Fruit fly (Drosophila melanogaster) whole organism, pupa: Measurements from ENCODE around the gene CG14352.
A peak's percentile ranks its signal among the peaks of the same experiment; 100 is the strongest.

Experiments used
- CG12605 ChIP-seq: fragments of 200-800 bp; sonication (Bioruptor generic); IDR thresholded peaks from 2 replicates; pipeline ENCODE4 v1.3.6; 2022; ENCODE audit warnings: missing biosample characterization, missing genetic modification characterization
- CG13204 ChIP-seq: fragments of 200-800 bp; sonication (Bioruptor generic); optimal IDR thresholded peaks from 2 replicates; lab custom pipeline; 2018; ENCODE audit warnings: missing biosample characterization, mild to moderate bottlenecking, missing genetic modification characterization, moderate library complexity
- CG14655 ChIP-seq: fragments of 200-800 bp; sonication (Bioruptor generic); optimal IDR thresholded peaks from 3 replicates; lab custom pipeline; 2017; ENCODE audit warnings: mild to moderate bottlenecking, missing biosample characterization, missing genetic modification reagents, missing genetic modification characterization
- CG17806 ChIP-seq: fragments of 200-800 bp; sonication (Bioruptor generic); optimal IDR thresholded peaks from 2 replicates; lab custom pipeline; 2018; ENCODE audit warnings: missing biosample characterization, mild to moderate bottlenecking, missing genetic modification characterization, moderate library complexity
- CG32121 ChIP-seq: fragments of 200-800 bp; sonication (Bioruptor generic); IDR thresholded peaks from 2 replicates; pipeline ENCODE4 v1.3.6; 2022; ENCODE audit warnings: missing biosample characterization, missing genetic modification characterization
- CG4496 ChIP-seq: fragments of 200-800 bp; sonication (Bioruptor generic); IDR thresholded peaks from 3 replicates; pipeline ENCODE4 v1.3.6; 2022; ENCODE audit warnings: missing biosample characterization, missing genetic modification characterization
- CG8159 ChIP-seq: fragments of 200-800 bp; sonication (Bioruptor generic); optimal IDR thresholded peaks from 3 replicates; lab custom pipeline; 2018; ENCODE audit warnings: missing biosample characterization, mild to moderate bottlenecking, missing genetic modification characterization, moderate library complexity
- EcR ChIP-seq: fragments of 200-800 bp; sonication (Bioruptor generic); optimal IDR thresholded peaks from 3 replicates; lab custom pipeline; 2019; ENCODE audit warnings: missing biosample characterization, missing genetic modification characterization, mild to moderate bottlenecking, moderate library complexity, missing genetic modification reagents
- Pif1B ChIP-seq: fragments of 200-800 bp; sonication (Bioruptor generic); optimal IDR thresholded peaks from 3 replicates; lab custom pipeline; 2016; ENCODE audit warnings: missing biosample characterization, missing genetic modification characterization
- Snoo ChIP-seq: fragments of 200-800 bp; sonication (Bioruptor generic); optimal IDR thresholded peaks from 3 replicates; lab custom pipeline; 2017; ENCODE audit warnings: missing biosample characterization, mild to moderate bottlenecking, missing genetic modification characterization, inconsistent platforms
- fd96Ca ChIP-seq: fragments of 200-800 bp; sonication (Bioruptor generic); IDR thresholded peaks from 3 replicates; pipeline ENCODE4 v1.3.6; 2022; ENCODE audit warnings: missing biosample characterization, missing genetic modification characterization
- gl ChIP-seq: fragments of 200-800 bp; sonication (Bioruptor generic); optimal IDR thresholded peaks from 2 replicates; lab custom pipeline; 2018; ENCODE audit warnings: missing biosample characterization, mild to moderate bottlenecking, missing genetic modification characterization
- rn ChIP-seq: fragments of 200-800 bp; sonication (Bioruptor generic); IDR thresholded peaks from 2 replicates; pipeline ENCODE4 v1.3.6; 2022; ENCODE audit warnings: missing biosample characterization, missing genetic modification characterization

- TF ChIP-seq Snoo (tag; lab: Kevin White, UChicago) (no peak), CG8159 (tag; lab: Kevin White, UChicago) (peak; percentile 36), fd96Ca (no peak), CG17806 (tag; lab: Kevin White, UChicago) (no peak), rn (no peak), CG13204 (GFP tag; lab: Kevin White, UChicago) (peak; percentile 62), gl (tag; lab: Kevin White, UChicago) (peak; percentile 35), CG4496 (GFP tag; lab: Robert Waterston, UW) (0 out of 3 replicates have a peak, but pooled peaks have one; percentile 17), CG14655 (peak; percentile 62), CG12605 (GFP tag; lab: Robert Waterston, UW) (no peak), CG32121 (GFP tag; lab: Robert Waterston, UW) (no peak), EcR (GFP tag; lab: Kevin White, UChicago) (peak; percentile 66), Pif1B (no peak)
Measured at dm6 chr2L:1617712-1618111, 6.5 kb downstream of the CG14352 start.
